Fruit fly (Drosophila melanogaster) whole organism, embryonic: ENCODE results near the gene HemK2.

Experiments
- Aef1 ChIP-seq: fragments of 200-800 bp; sonication (Bioruptor generic); IDR thresholded peaks from 3 replicates; pipeline ENCODE4 v1.3.6; 2022; ENCODE audit warnings: missing biosample characterization, missing genetic modification characterization
- CG10959 ChIP-seq: fragments of 200-800 bp; sonication (Bioruptor generic); IDR thresholded peaks from 2 replicates; pipeline ENCODE4 v1.3.6; 2022; ENCODE audit warnings: missing biosample characterization, missing genetic modification characterization
- CG12942 ChIP-seq: fragments of 200-800 bp; sonication (Bioruptor generic); optimal IDR thresholded peaks from 3 replicates; lab custom pipeline; 2016; ENCODE audit warnings: missing biosample characterization, missing genetic modification characterization
- CG13123 ChIP-seq: fragments of 200-800 bp; sonication (Bioruptor generic); optimal IDR thresholded peaks from 2 replicates; lab custom pipeline; 2016; ENCODE audit warnings: missing biosample characterization, missing genetic modification characterization
- CG14667 ChIP-seq: fragments of 200-800 bp; sonication (Bioruptor generic); IDR thresholded peaks from 2 replicates; pipeline ENCODE4 v1.3.6; 2022; ENCODE audit warnings: missing biosample characterization, missing genetic modification characterization
- CG14965 ChIP-seq: fragments of 200-800 bp; sonication (Bioruptor generic); optimal IDR thresholded peaks from 2 replicates; lab custom pipeline; 2016; ENCODE audit warnings: missing biosample characterization, missing genetic modification characterization, borderline replicate concordance
- CG18619 ChIP-seq: fragments of 200-800 bp; sonication (Bioruptor generic); optimal IDR thresholded peaks from 3 replicates; lab custom pipeline; 2017; ENCODE audit warnings: missing biosample characterization, mild to moderate bottlenecking, missing genetic modification characterization
- CG2120 ChIP-seq: fragments of 200-800 bp; sonication (Bioruptor generic); optimal IDR thresholded peaks from 3 replicates; lab custom pipeline; 2016; ENCODE audit warnings: missing biosample characterization, missing genetic modification characterization
- CG4730 ChIP-seq: fragments of 200-800 bp; sonication (Bioruptor generic); IDR thresholded peaks from 2 replicates; pipeline ENCODE4 v1.3.6; 2022; ENCODE audit warnings: missing biosample characterization, missing genetic modification characterization
- CG6254 ChIP-seq: fragments of 200-800 bp; sonication (Bioruptor generic); optimal IDR thresholded peaks from 3 replicates; lab custom pipeline; 2017; ENCODE audit warnings: mild to moderate bottlenecking, missing biosample characterization, missing genetic modification reagents, missing genetic modification characterization
- CG6272 ChIP-seq: fragments of 200-800 bp; sonication (Bioruptor generic); IDR thresholded peaks from 2 replicates; pipeline ENCODE4 v1.3.6; 2022; ENCODE audit warnings: missing biosample characterization, missing genetic modification characterization
- CG7928 ChIP-seq: fragments of 200-800 bp; sonication (Bioruptor generic); optimal IDR thresholded peaks from 2 replicates; lab custom pipeline; 2017; ENCODE audit warnings: missing biosample characterization, mild to moderate bottlenecking, missing genetic modification characterization
- CG8944 ChIP-seq: fragments of 200-800 bp; sonication (Bioruptor generic); optimal IDR thresholded peaks from 3 replicates; lab custom pipeline; 2016; ENCODE audit warnings: missing biosample characterization, missing genetic modification characterization
- Dref ChIP-seq: fragments of 200-800 bp; sonication (Bioruptor generic); IDR thresholded peaks from 2 replicates; pipeline ENCODE4 v1.3.6; 2022; ENCODE audit warnings: missing biosample characterization, missing genetic modification characterization
- Fer3 ChIP-seq: fragments of 200-800 bp; sonication (Bioruptor generic); optimal IDR thresholded peaks from 2 replicates; lab custom pipeline; 2018; ENCODE audit warnings: missing biosample characterization, mild to moderate bottlenecking, missing genetic modification characterization, moderate library complexity
- H2.0 ChIP-seq: fragments of 200-800 bp; sonication (Bioruptor generic); IDR thresholded peaks from 2 replicates; pipeline ENCODE4 v1.3.6; 2022; ENCODE audit warnings: missing biosample characterization, missing genetic modification characterization
- HLH3B ChIP-seq: fragments of 200-800 bp; sonication (Bioruptor generic); IDR thresholded peaks from 2 replicates; pipeline ENCODE4 v1.3.6; 2022; ENCODE audit warnings: missing biosample characterization, missing genetic modification characterization
- HLH4C ChIP-seq: fragments of 200-800 bp; sonication (Bioruptor generic); IDR thresholded peaks from 3 replicates; pipeline ENCODE4 v1.3.6; 2022; ENCODE audit warnings: missing biosample characterization, missing genetic modification characterization; ENCODE audit not compliant: partially characterized antibody
- Hmx ChIP-seq: fragments of 200-800 bp; sonication (Bioruptor generic); optimal IDR thresholded peaks from 2 replicates; lab custom pipeline; 2016; ENCODE audit warnings: missing biosample characterization, missing genetic modification characterization
- NK7.1 ChIP-seq: fragments of 200-800 bp; sonication (Bioruptor generic); optimal IDR thresholded peaks from 3 replicates; lab custom pipeline; 2016; ENCODE audit warnings: missing biosample characterization, missing genetic modification characterization
- Neu2 ChIP-seq: fragments of 200-800 bp; sonication (Bioruptor generic); optimal IDR thresholded peaks from 3 replicates; lab custom pipeline; 2016; ENCODE audit warnings: missing biosample characterization, missing genetic modification characterization, borderline replicate concordance
- Opbp ChIP-seq: fragments of 200-800 bp; sonication (Bioruptor generic); IDR thresholded peaks from 3 replicates; pipeline ENCODE4 v1.3.6; 2022; ENCODE audit warnings: missing biosample characterization, missing genetic modification characterization; ENCODE audit not compliant: partially characterized antibody
- Scr ChIP-seq: fragments of 200-800 bp; sonication (Bioruptor generic); IDR thresholded peaks from 2 replicates; pipeline ENCODE4 v1.3.6; 2022; ENCODE audit warnings: missing biosample characterization, missing genetic modification characterization; ENCODE audit not compliant: partially characterized antibody
- TFAM ChIP-seq: fragments of 200-800 bp; sonication (Bioruptor generic); optimal IDR thresholded peaks from 2 replicates; lab custom pipeline; 2017; ENCODE audit warnings: missing biosample characterization, missing genetic modification characterization, inconsistent platforms
- ab ChIP-seq: fragments of 200-800 bp; sonication (Bioruptor generic); optimal IDR thresholded peaks from 2 replicates; lab custom pipeline; 2016; ENCODE audit warnings: missing biosample characterization, missing genetic modification characterization
- bcd ChIP-seq: fragments of 200-800 bp; sonication (Bioruptor generic); optimal IDR thresholded peaks from 2 replicates; lab custom pipeline; 2017; ENCODE audit warnings: missing biosample characterization, mild to moderate bottlenecking, missing genetic modification characterization
- bsh ChIP-seq, 2 experiments: fragments of 200-800 bp; sonication (Bioruptor generic); optimal IDR thresholded peaks; 2 replicates each; lab custom pipeline; 2017 to 2018; ENCODE audit warnings: mild to moderate bottlenecking in 2 of 2, missing biosample characterization in 2 of 2, missing genetic modification characterization in 2 of 2, moderate library complexity in 1 of 2
- en ChIP-seq: fragments of 200-800 bp; sonication (Bioruptor generic); optimal IDR thresholded peaks from 2 replicates; lab custom pipeline; 2016; ENCODE audit warnings: missing biosample characterization, missing genetic modification characterization
- gsb ChIP-seq: fragments of 200-800 bp; sonication (Bioruptor generic); IDR thresholded peaks from 2 replicates; pipeline ENCODE4 v1.3.6; 2022; ENCODE audit warnings: missing biosample characterization, missing genetic modification characterization
- hkb ChIP-seq, 2 experiments: fragments of 200-800 bp in 1 of 2; fragments of >200 bp in 1 of 2; sonication (Bioruptor generic) in 1 of 2; IDR thresholded peaks in 1 of 2; optimal IDR thresholded peaks in 1 of 2; 2 replicates each; pipeline versions ENCODE4 v1.3.6 to Lab custom; 2017 to 2022; ENCODE audit warnings: missing biosample characterization in 1 of 2, missing genetic modification characterization in 1 of 2
- knrl ChIP-seq: fragments of 200-800 bp; sonication (Bioruptor generic); IDR thresholded peaks from 3 replicates; pipeline ENCODE4 v1.3.6; 2022; ENCODE audit warnings: missing biosample characterization, missing genetic modification characterization; ENCODE audit not compliant: partially characterized antibody
- lbe ChIP-seq: fragments of 200-800 bp; sonication (Bioruptor generic); optimal IDR thresholded peaks from 2 replicates; lab custom pipeline; 2016; ENCODE audit warnings: missing biosample characterization, mild to moderate bottlenecking, missing genetic modification characterization
- lov ChIP-seq, 2 experiments: fragments of 200-800 bp in 1 of 2; fragments of >200 bp in 1 of 2; sonication (Bioruptor generic) in 1 of 2; IDR thresholded peaks in 1 of 2; optimal IDR thresholded peaks in 1 of 2; 2 replicates in 1 of 2; 3 replicates in 1 of 2; pipeline versions ENCODE4 v1.3.6 to Lab custom; 2017 to 2022; ENCODE audit warnings: missing biosample characterization in 1 of 2, missing genetic modification characterization in 1 of 2
- nom ChIP-seq: fragments of 200-800 bp; sonication (Bioruptor generic); optimal IDR thresholded peaks from 2 replicates; lab custom pipeline; 2017; ENCODE audit warnings: missing biosample characterization, missing genetic modification characterization, mild to moderate bottlenecking, moderate library complexity, missing genetic modification reagents
- org-1 ChIP-seq: fragments of 200-800 bp; sonication (Bioruptor generic); optimal IDR thresholded peaks from 2 replicates; lab custom pipeline; 2017; ENCODE audit warnings: missing biosample characterization, missing genetic modification characterization
- pros ChIP-seq: fragments of 200-800 bp; sonication (Bioruptor generic); optimal IDR thresholded peaks from 3 replicates; lab custom pipeline; 2019; ENCODE audit warnings: missing biosample characterization, mild to moderate bottlenecking, missing genetic modification characterization, moderate library complexity
- repo ChIP-seq: fragments of 200-800 bp; sonication (Bioruptor generic); optimal IDR thresholded peaks from 2 replicates; lab custom pipeline; 2016; ENCODE audit warnings: missing biosample characterization, missing genetic modification characterization
- scrt ChIP-seq: fragments of 200-800 bp; sonication (Bioruptor generic); optimal IDR thresholded peaks from 2 replicates; lab custom pipeline; 2018; ENCODE audit warnings: missing biosample characterization, mild to moderate bottlenecking, missing genetic modification characterization, moderate library complexity
- sd ChIP-seq: fragments of 200-800 bp; sonication (Bioruptor generic); optimal IDR thresholded peaks from 3 replicates; lab custom pipeline; 2018; ENCODE audit warnings: missing biosample characterization, mild to moderate bottlenecking, missing genetic modification characterization, moderate library complexity
- shn ChIP-seq: fragments of 200-800 bp; sonication (Bioruptor generic); optimal IDR thresholded peaks from 3 replicates; lab custom pipeline; 2016; ENCODE audit warnings: missing biosample characterization, missing genetic modification characterization
- sim ChIP-seq: fragments of 200-800 bp; sonication (Bioruptor generic); IDR thresholded peaks from 2 replicates; pipeline ENCODE4 v1.3.6; 2022; ENCODE audit warnings: missing biosample characterization, missing genetic modification characterization
- sima ChIP-seq: fragments of 200-800 bp; sonication (Bioruptor generic); optimal IDR thresholded peaks from 2 replicates; lab custom pipeline; 2016; ENCODE audit warnings: missing biosample characterization, missing genetic modification characterization
- sr ChIP-seq: fragments of 200-800 bp; sonication (Bioruptor generic); IDR thresholded peaks from 3 replicates; pipeline ENCODE4 v1.3.6; 2022; ENCODE audit warnings: missing biosample characterization, missing genetic modification characterization
- ssp ChIP-seq: fragments of 200-800 bp; sonication (Bioruptor generic); IDR thresholded peaks from 2 replicates; pipeline ENCODE4 v1.3.6; 2022; ENCODE audit warnings: missing biosample characterization, missing genetic modification characterization
- tio ChIP-seq: fragments of 200-800 bp; sonication (Bioruptor generic); optimal IDR thresholded peaks from 2 replicates; lab custom pipeline; 2017; ENCODE audit warnings: missing biosample characterization, missing genetic modification characterization, inconsistent platforms
- tll ChIP-seq, 2 experiments: fragments of 200-800 bp in 1 of 2; fragments of >200 bp in 1 of 2; sonication (Bioruptor generic) in 1 of 2; optimal IDR thresholded peaks; 2 replicates each; lab custom pipeline; 2017 to 2019; ENCODE audit warnings: missing biosample characterization in 2 of 2, missing genetic modification characterization in 2 of 2, mild to moderate bottlenecking in 1 of 2, moderate library complexity in 1 of 2
- toy ChIP-seq: fragments of 200-800 bp; sonication (Bioruptor generic); IDR thresholded peaks from 2 replicates; pipeline ENCODE4 v1.3.6; 2022; ENCODE audit warnings: missing biosample characterization, missing genetic modification characterization
- zfh1 ChIP-seq: fragments of 200-800 bp; sonication (Bioruptor generic); IDR thresholded peaks from 3 replicates; pipeline ENCODE4 v1.3.6; 2022; ENCODE audit warnings: missing biosample characterization, missing genetic modification characterization

Gene HemK2

DNA sequence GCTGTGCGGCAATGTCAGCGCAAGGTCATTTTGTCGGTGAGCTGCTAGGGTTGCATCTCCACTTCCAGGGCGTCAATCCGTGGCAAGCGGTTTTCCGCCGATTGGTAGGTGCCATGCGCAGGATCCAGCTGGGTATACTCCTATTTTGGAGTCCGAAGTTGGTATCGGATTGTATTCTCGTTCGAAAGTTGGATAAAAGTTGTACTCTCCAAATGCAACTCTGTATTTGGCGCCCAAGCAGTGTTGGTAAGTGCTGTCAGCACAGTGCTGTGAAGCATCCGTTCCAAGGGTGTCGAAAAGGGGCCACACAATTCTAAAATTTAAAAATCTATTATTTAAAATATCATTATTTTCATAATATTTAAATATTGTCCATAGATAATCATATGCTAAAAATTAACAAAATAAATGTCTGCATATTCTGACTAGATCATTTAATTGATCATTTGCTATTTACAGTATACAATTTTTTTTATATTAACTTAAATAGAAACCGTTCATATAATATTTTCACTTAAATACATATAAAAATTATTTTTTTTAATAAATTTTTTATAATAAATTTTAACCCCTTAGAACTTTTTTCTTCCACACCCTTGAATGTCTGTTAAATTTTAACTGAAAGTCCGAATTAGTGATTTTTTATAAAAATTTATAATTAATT lies 10.9 kb downstream of the HemK2 start (continued):
- no peak for TF ChIP-seq Hmx (GFP tag; lab: Kevin White, UChicago)
- peak; percentile 72; the same call in 1 of the 2 replicates for TF ChIP-seq toy
- TF ChIP-seq gsb (GFP tag; lab: Robert Waterston, UW): peak; percentile 73
- peak; percentile 80 for TF ChIP-seq CG8944 (GFP tag; lab: Kevin White, UChicago)
- peak; percentile 72 for TF ChIP-seq CG13123 (GFP tag; lab: Kevin White, UChicago)
- peak; percentile 79 for TF ChIP-seq Aef1
- peak; percentile 75 for TF ChIP-seq ssp
- TF ChIP-seq repo (GFP tag; lab: Kevin White, UChicago): peak; percentile 70
- TF ChIP-seq sr: no peak
- peak; percentile 2 for TF ChIP-seq ab (GFP tag; lab: Kevin White, UChicago)
- TF ChIP-seq tll (GFP tag; optimal IDR thresholded peaks at IDR 0.05; lab: Kevin White, UChicago): no peak
- peak; percentile 87 for TF ChIP-seq CG14667 (GFP tag; lab: Robert Waterston, UW)
- peak; percentile 85 for TF ChIP-seq Fer3 (tag; lab: Kevin White, UChicago)
- peak; percentile 72 for TF ChIP-seq shn (GFP tag; lab: Kevin White, UChicago)
- no peak for TF ChIP-seq lov (optimal IDR thresholded peaks at IDR 0.05; lab: Kevin White, UChicago)
- peak; percentile 69; the same call in 1 of the 3 replicates for TF ChIP-seq lov (GFP tag; IDR thresholded peaks at IDR 0.05; lab: Robert Waterston, UW)
- no peak for TF ChIP-seq TFAM
- TF ChIP-seq HLH4C: peak; percentile 42; the same call in 1 of the 3 replicates
- peak; percentile 79 for TF ChIP-seq lbe (GFP tag; lab: Kevin White, UChicago)
- TF ChIP-seq tio (GFP tag; lab: Kevin White, UChicago): no peak
- TF ChIP-seq Scr (GFP tag; lab: Robert Waterston, UW): peak; percentile 56; the same call in 1 of the 2 replicates
- peak; percentile 99 for TF ChIP-seq CG7928 (GFP tag; lab: Kevin White, UChicago)
- TF ChIP-seq H2.0: peak; percentile 83
- peak; percentile 51 for TF ChIP-seq en (GFP tag; lab: Kevin White, UChicago)
- peak; percentile 88 for TF ChIP-seq bcd (GFP tag; lab: Kevin White, UChicago)
- peak; percentile 67 for TF ChIP-seq org-1
- TF ChIP-seq sima (GFP tag; lab: Kevin White, UChicago): peak; percentile 18
- TF ChIP-seq CG14965: no peak
- TF ChIP-seq sim (GFP tag; lab: Robert Waterston, UW): peak; percentile 33; the same call in 1 of the 2 replicates
- TF ChIP-seq CG6254: no peak
- peak; percentile 40 for TF ChIP-seq Neu2
- no peak for TF ChIP-seq hkb (optimal IDR thresholded peaks at IDR 0.05; lab: Kevin White, UChicago)
- peak; percentile 74 for TF ChIP-seq hkb (GFP tag; IDR thresholded peaks at IDR 0.05; lab: Robert Waterston, UW)
- TF ChIP-seq scrt (GFP tag; lab: Kevin White, UChicago): no peak
- peak; percentile 82 for TF ChIP-seq CG4730 (GFP tag; lab: Robert Waterston, UW)
- TF ChIP-seq knrl (GFP tag; lab: Robert Waterston, UW): peak; percentile 39; the same call in 2 of the 3 replicates
- peak; percentile 88 for TF ChIP-seq HLH3B (GFP tag; lab: Robert Waterston, UW)
- TF ChIP-seq sd: peak; percentile 46
- TF ChIP-seq pros (GFP tag; lab: Kevin White, UChicago): no peak
- TF ChIP-seq CG10959: peak; percentile 63
- TF ChIP-seq Opbp (GFP tag; lab: Robert Waterston, UW): peak; percentile 63
- peak; percentile 69 for TF ChIP-seq NK7.1 (GFP tag; lab: Kevin White, UChicago)
- TF ChIP-seq Dref (GFP tag; lab: Robert Waterston, UW): peak; percentile 54
- TF ChIP-seq nom: peak; percentile 81
- peak; percentile 42 to 77 for TF ChIP-seq bsh (GFP tag; optimal IDR thresholded peaks at IDR 0.05; lab: Kevin White, UChicago)
- peak; percentile 85 for TF ChIP-seq zfh1 (GFP tag; lab: Robert Waterston, UW)
- TF ChIP-seq CG12942 (GFP tag; lab: Kevin White, UChicago): peak; percentile 84
- peak; percentile 88 for TF ChIP-seq CG6272 (GFP tag; lab: Robert Waterston, UW)
- TF ChIP-seq CG2120: peak; percentile 91
- peak; percentile 87 for TF ChIP-seq CG18619 (GFP tag; lab: Kevin White, UChicago)
